Worm (Caenorhabditis elegans) whole organism, young adult: ENCODE data around the gene col-93.

Experiments
- D2030.7 ChIP-seq: fragments of 200-800 bp; sonication (Bioruptor generic); IDR thresholded peaks from 2 replicates; pipeline ENCODE4 v1.3.6; 2022; ENCODE audit warnings: missing genetic modification reagents, missing genetic modification characterization, missing compliant biosample characterization
- F23B12.7 ChIP-seq: sonication (generic microtip); optimal IDR thresholded peaks from 2 replicates; lab custom pipeline; 2017; ENCODE audit warnings: missing genetic modification characterization, mild to moderate bottlenecking, missing compliant biosample characterization, antibody characterized with exemption, moderate library complexity; ENCODE audit not compliant: insufficient read depth
- F37B4.10 ChIP-seq: fragments of 200-800 bp; sonication (Bioruptor generic); IDR thresholded peaks from 2 replicates; pipeline ENCODE4 v1.3.6; 2022; ENCODE audit warnings: missing genetic modification characterization, missing compliant biosample characterization
- F55B11.4 ChIP-seq: sonication (generic microtip); optimal IDR thresholded peaks from 2 replicates; lab custom pipeline; 2016; ENCODE audit warnings: missing compliant biosample characterization, missing genetic modification characterization, borderline replicate concordance; ENCODE audit not compliant: insufficient read depth
- K11D2.4 ChIP-seq: fragments of 200-800 bp; sonication (Bioruptor generic); IDR thresholded peaks from 2 replicates; pipeline ENCODE4 v1.3.6; 2022; ENCODE audit warnings: missing genetic modification reagents, missing genetic modification characterization, missing compliant biosample characterization
- Y56A3A.18 ChIP-seq: fragments of 200-800 bp; sonication (Bioruptor generic); IDR thresholded peaks from 2 replicates; pipeline ENCODE4 v1.3.6; 2022; ENCODE audit warnings: missing genetic modification reagents, missing genetic modification characterization, missing compliant biosample characterization
- ZK185.1 ChIP-seq: sonication (generic microtip); optimal IDR thresholded peaks from 2 replicates; lab custom pipeline; 2016; ENCODE audit warnings: mild to moderate bottlenecking, missing genetic modification characterization, missing compliant biosample characterization; ENCODE audit not compliant: poor library complexity, severe bottlenecking
- ama-1 ChIP-seq, 3 experiments: fragments of 150-350 bp in 1 of 3; sonication (generic microtip) in 2 of 3; optimal IDR thresholded peaks; 2 replicates each; lab custom pipeline; 2014 to 2018; ENCODE audit warnings: missing biosample characterization in 2 of 3, missing genetic modification characterization in 2 of 3, missing genetic modification reagents in 2 of 3
- ccch-3 ChIP-seq: fragments of 200-800 bp; sonication (Bioruptor generic); optimal IDR thresholded peaks from 2 replicates; lab custom pipeline; 2018; ENCODE audit warnings: mild to moderate bottlenecking, missing genetic modification characterization, missing compliant biosample characterization
- cebp-2 ChIP-seq: fragments of 200-800 bp; sonication (Bioruptor generic); IDR thresholded peaks from 2 replicates; pipeline ENCODE4 v1.3.6; 2022; ENCODE audit warnings: missing genetic modification characterization, missing compliant biosample characterization
- ceh-27 ChIP-seq: fragments of 200-800 bp; sonication (Bioruptor generic); optimal IDR thresholded peaks from 2 replicates; lab custom pipeline; 2018; ENCODE audit warnings: mild to moderate bottlenecking, missing genetic modification characterization, moderate library complexity, missing compliant biosample characterization
- ceh-40 ChIP-seq: fragments of 200-800 bp; sonication (Bioruptor generic); IDR thresholded peaks from 2 replicates; pipeline ENCODE4 v1.3.6; 2022; ENCODE audit warnings: missing genetic modification characterization, missing compliant biosample characterization
- ceh-58 ChIP-seq: fragments of 200-800 bp; sonication (Bioruptor generic); IDR thresholded peaks from 2 replicates; pipeline ENCODE4 v1.3.6; 2022; ENCODE audit warnings: missing genetic modification characterization, missing compliant biosample characterization
- ceh-79 ChIP-seq: sonication (generic microtip); optimal IDR thresholded peaks from 2 replicates; lab custom pipeline; 2017; ENCODE audit warnings: mild to moderate bottlenecking, missing genetic modification characterization, missing compliant biosample characterization
- him-1 ChIP-seq: sonication (generic microtip); optimal IDR thresholded peaks from 2 replicates; lab custom pipeline; 2016; ENCODE audit warnings: missing genotype, missing genetic modification reagents, missing genetic modification characterization, missing compliant biosample characterization
- hlh-26 ChIP-seq: fragments of 200-800 bp; sonication (Bioruptor generic); conservative IDR thresholded peaks from 2 replicates; pipeline ENCODE4 v1.3.6; 2022; ENCODE audit warnings: missing genetic modification reagents, missing genetic modification characterization, missing compliant biosample characterization
- let-526 ChIP-seq: fragments of 200-800 bp; sonication (Bioruptor generic); IDR thresholded peaks from 2 replicates; pipeline ENCODE4 v1.3.6; 2022; ENCODE audit warnings: missing genetic modification reagents, missing genetic modification characterization, missing compliant biosample characterization
- lsl-1 ChIP-seq: fragments of 200-800 bp; sonication (Bioruptor generic); optimal IDR thresholded peaks from 2 replicates; lab custom pipeline; 2018; ENCODE audit warnings: mild to moderate bottlenecking, missing genetic modification characterization, moderate library complexity, missing compliant biosample characterization
- lsy-27 ChIP-seq: sonication (generic microtip); optimal IDR thresholded peaks from 2 replicates; lab custom pipeline; 2017; ENCODE audit warnings: missing genetic modification characterization, mild to moderate bottlenecking, missing compliant biosample characterization, antibody characterized with exemption, missing genotype, borderline replicate concordance; ENCODE audit not compliant: insufficient read depth
- madf-6 ChIP-seq: fragments of 200-800 bp; sonication (Bioruptor generic); IDR thresholded peaks from 2 replicates; pipeline ENCODE4 v1.3.6; 2022; ENCODE audit warnings: missing genetic modification reagents, missing genetic modification characterization, missing compliant biosample characterization
- nfya-2 ChIP-seq: fragments of 200-800 bp; sonication (Bioruptor generic); IDR thresholded peaks from 2 replicates; pipeline ENCODE4 v1.3.6; 2022; ENCODE audit warnings: missing genetic modification reagents, missing genetic modification characterization, missing compliant biosample characterization
- rec-8 ChIP-seq, 2 experiments: sonication (generic microtip); optimal IDR thresholded peaks; 2 replicates each; lab custom pipeline; 2016; ENCODE audit warnings: mild to moderate bottlenecking in 2 of 2, missing genetic modification characterization in 2 of 2, missing genetic modification reagents in 2 of 2, missing genotype in 2 of 2, missing biosample characterization in 1 of 2, missing compliant biosample characterization in 1 of 2, moderate library complexity in 1 of 2
- repo-1 ChIP-seq: sonication (generic microtip); optimal IDR thresholded peaks from 2 replicates; lab custom pipeline; 2017; ENCODE audit warnings: mild to moderate bottlenecking, missing genetic modification characterization, missing compliant biosample characterization
- sdz-38 ChIP-seq: sonication (generic microtip); optimal IDR thresholded peaks from 2 replicates; lab custom pipeline; 2016; ENCODE audit warnings: missing genotype, missing genetic modification characterization, missing compliant biosample characterization
- snpc-1.3 ChIP-seq: sonication (generic microtip); optimal IDR thresholded peaks from 2 replicates; lab custom pipeline; 2017; ENCODE audit warnings: missing genetic modification characterization, mild to moderate bottlenecking, missing compliant biosample characterization, antibody characterized with exemption, moderate library complexity, missing genotype, missing genetic modification reagents; ENCODE audit not compliant: insufficient read depth
- snpc-4 ChIP-seq, 5 experiments: fragments of 150-350 bp in 1 of 5; sonication (generic microtip) in 4 of 5; optimal IDR thresholded peaks; 2 replicates each; lab custom pipeline; 2014 to 2018; ENCODE audit warnings: missing genetic modification characterization in 5 of 5, missing biosample characterization in 3 of 5, antibody characterized with exemption in 2 of 5, mild to moderate bottlenecking in 2 of 5, missing compliant biosample characterization in 2 of 5, missing genotype in 2 of 5, moderate library complexity in 2 of 5, missing genetic modification reagents in 1 of 5
- somi-1 ChIP-seq: fragments of 200-800 bp; sonication (Bioruptor generic); optimal IDR thresholded peaks from 2 replicates; lab custom pipeline; 2018; ENCODE audit warnings: mild to moderate bottlenecking, missing genetic modification characterization, missing compliant biosample characterization
- tlf-1 ChIP-seq: fragments of 200-800 bp; sonication (Bioruptor generic); optimal IDR thresholded peaks from 2 replicates; lab custom pipeline; 2018; ENCODE audit warnings: mild to moderate bottlenecking, missing genetic modification characterization, missing compliant biosample characterization
- zfh-2 ChIP-seq: fragments of 200-800 bp; sonication (Bioruptor generic); conservative IDR thresholded peaks from 2 replicates; pipeline ENCODE4 v1.3.6; 2022; ENCODE audit warnings: missing genetic modification reagents, missing genetic modification characterization, missing compliant biosample characterization
- zim-3 ChIP-seq: sonication (generic microtip); optimal IDR thresholded peaks from 2 replicates; lab custom pipeline; 2017; ENCODE audit warnings: mild to moderate bottlenecking, missing genetic modification characterization, moderate library complexity, missing compliant biosample characterization
- ztf-25 ChIP-seq: fragments of 200-800 bp; sonication (Bioruptor generic); IDR thresholded peaks from 2 replicates; pipeline ENCODE4 v1.3.6; 2022; ENCODE audit warnings: missing genetic modification reagents, missing genetic modification characterization, missing compliant biosample characterization

The col-93 gene

DNA sequence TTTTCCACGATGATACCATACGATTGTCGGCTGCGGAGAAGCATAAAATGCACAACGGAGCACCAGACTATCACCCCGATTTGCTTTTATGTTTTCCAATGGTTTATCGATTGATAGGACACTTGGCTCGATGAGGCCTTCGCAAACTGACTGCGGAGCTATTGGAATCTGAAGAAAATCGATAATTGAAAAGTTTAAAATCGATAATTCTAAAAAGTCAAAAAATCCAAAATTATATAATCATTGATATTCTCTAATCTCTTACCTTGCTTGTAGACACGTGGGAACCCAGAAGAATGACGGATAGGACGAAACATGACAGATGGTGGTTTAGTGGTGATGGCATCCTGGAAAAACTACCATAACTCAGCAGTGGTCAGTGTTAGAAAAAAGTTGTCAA is 32.2 kb downstream of the col-93 start, which contains the start of gene zig-5:
Gene zig-5 (minus strand): TSS at position 349 of the 400 bp plus-strand sequence.
- TF ChIP-seq Y56A3A.18 (no peak), F55B11.4 (no peak), ama-1 (optimal IDR thresholded peaks at IDR 0.05; lab: Kevin White, UChicago) (no peak), ama-1 (GFP tag; optimal IDR thresholded peaks at IDR 0.05; lab: Kevin White, UChicago) (no peak), zim-3 (tag; lab: Kevin White, UChicago) (no peak), madf-6 (GFP tag; lab: Robert Waterston, UW) (no peak), lsy-27 (tag; lab: Kevin White, UChicago) (no peak), cebp-2 (GFP tag; lab: Robert Waterston, UW) (no peak), F37B4.10 (no peak), repo-1 (tag; lab: Kevin White, UChicago) (no peak)

ce11 chrIII:10951713-10952112 is 33.7 kb downstream of the col-93 start:
- TF ChIP-seq zfh-2 (GFP tag; lab: Robert Waterston, UW) (peak; percentile 60; the same call in 1 of the 2 replicates), K11D2.4 (no peak), let-526 (0 out of 2 replicates have a peak, but pooled peaks have one; percentile 26), tlf-1 (GFP tag; lab: Kevin White, UChicago) (no peak)

- TF ChIP-seq him-1 (tag; lab: Kevin White, UChicago) (no peak), ceh-27 (GFP tag; lab: Kevin White, UChicago) (no peak), ceh-79 (tag; lab: Kevin White, UChicago) (no peak), ceh-40 (GFP tag; lab: Robert Waterston, UW) (no peak)
Measured at ce11 chrIII:10947155-10947554, 38.3 kb downstream of the col-93 start, which contains the start of gene strd-1. strd-1 (plus strand) TSS chrIII:10947455.

DNA sequence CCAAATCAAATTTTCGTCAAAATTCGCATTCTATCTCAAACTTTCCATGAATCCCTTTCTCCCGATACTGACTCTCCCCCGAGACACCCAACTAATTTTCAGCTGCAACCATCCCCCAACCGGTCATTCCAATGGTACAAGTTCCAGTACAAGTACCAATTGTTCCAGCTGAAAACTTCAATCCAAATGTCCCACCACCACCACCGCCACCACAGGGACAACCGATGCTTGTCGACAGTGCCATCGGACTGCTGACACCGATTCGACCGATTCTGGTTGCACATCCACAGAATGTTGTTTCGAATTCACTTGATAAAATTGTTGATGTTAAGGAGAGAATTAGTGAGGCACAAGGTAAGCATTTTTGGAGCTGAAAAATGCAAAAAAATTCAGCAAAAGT is 39.9 kb downstream of the col-93 start:
- TF ChIP-seq ztf-25 (GFP tag; lab: Robert Waterston, UW), result no peak
- no peak for TF ChIP-seq F23B12.7 (tag; lab: Kevin White, UChicago)
- no peak for TF ChIP-seq snpc-1.3 (tag; lab: Kevin White, UChicago)
- no peak for TF ChIP-seq lsl-1 (GFP tag; lab: Kevin White, UChicago)
- TF ChIP-seq, all 124 proteins: peak for 0

ce11 chrIII:10942905-10943304 is 42.5 kb downstream of the col-93 start:
- TF ChIP-seq ccch-3 (GFP tag; lab: Kevin White, UChicago), result no peak
- no peak for TF ChIP-seq rec-8 (tag; optimal IDR thresholded peaks at IDR 0.05; lab: Kevin White, UChicago)
- TF ChIP-seq snpc-4 (GFP tag; optimal IDR thresholded peaks at IDR 0.05; lab: Kevin White, UChicago), result no peak
- TF ChIP-seq snpc-4 (tag; optimal IDR thresholded peaks at IDR 0.05; lab: Kevin White, UChicago), result no peak
- no peak for TF ChIP-seq hlh-26 (GFP tag; lab: Robert Waterston, UW)
- TF ChIP-seq ceh-58 (GFP tag; lab: Robert Waterston, UW), result no peak
- no peak for TF ChIP-seq sdz-38 (tag; lab: Kevin White, UChicago)
- no peak for TF ChIP-seq somi-1 (GFP tag; lab: Kevin White, UChicago)
- no peak for TF ChIP-seq K11D2.4
- TF ChIP-seq ZK185.1 (tag; lab: Kevin White, UChicago), result no peak
- no peak for TF ChIP-seq repo-1 (tag; lab: Kevin White, UChicago)
- no peak for TF ChIP-seq D2030.7
- TF ChIP-seq nfya-2 (GFP tag; lab: Robert Waterston, UW), result no peak
